Fruit fly (Drosophila melanogaster) Kc167 (cell line): ENCODE measurements around the gene rept.

Experiments used
- Myc ChIP-seq: fragments of >200 bp; optimal IDR thresholded peaks from 2 replicates; lab custom pipeline; 2017; ENCODE audit warnings: missing external identifiers
- Sin3A ChIP-seq: fragments of >200 bp; optimal IDR thresholded peaks from 2 replicates; lab custom pipeline; 2018; ENCODE audit warnings: missing external identifiers
- h ChIP-seq: fragments of >200 bp; optimal IDR thresholded peaks from 3 replicates; lab custom pipeline; 2018; ENCODE audit warnings: missing external identifiers
- insv ChIP-seq: fragments of >200 bp; optimal IDR thresholded peaks from 3 replicates; lab custom pipeline; 2018; ENCODE audit warnings: missing external identifiers
- psq ChIP-seq: fragments of >200 bp; optimal IDR thresholded peaks from 2 replicates; lab custom pipeline; 2017; ENCODE audit warnings: missing external identifiers
- ttk ChIP-seq: sonication (Bioruptor generic); optimal IDR thresholded peaks from 2 replicates; lab custom pipeline; 2017; ENCODE audit warnings: missing external identifiers

DNA sequence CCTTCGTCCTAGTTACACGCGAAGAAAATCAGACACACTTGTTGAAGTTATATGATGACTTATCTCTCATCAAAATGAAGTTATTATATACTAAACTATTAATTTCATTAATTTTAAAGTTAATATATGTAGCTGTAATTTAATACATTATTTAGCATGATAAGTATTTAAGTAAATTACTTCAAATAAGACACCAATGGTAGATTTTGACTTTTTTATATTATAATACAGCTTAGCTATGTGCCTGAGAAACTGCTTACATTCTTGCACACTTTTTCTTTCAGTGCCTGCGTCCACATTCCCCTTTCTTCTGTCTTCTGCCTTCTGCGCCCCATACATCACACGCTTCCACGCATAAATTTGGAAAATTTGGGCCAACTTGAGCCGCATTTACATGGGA, 3.5 kb upstream of the rept start:
- TF ChIP-seq Sin3A (lab: Kevin White, UChicago) (no peak), Myc (no peak), psq (no peak), ttk (no peak), h (no peak), insv (lab: Kevin White, UChicago) (no peak)
